Fruit fly (Drosophila melanogaster) whole organism, embryonic: Measurements from ENCODE around the gene mAChR-B.

Experiments
- CG10267 ChIP-seq: fragments of 200-800 bp; sonication (Bioruptor generic); optimal IDR thresholded peaks from 2 replicates; lab custom pipeline; 2018; ENCODE audit warnings: missing biosample characterization, mild to moderate bottlenecking, missing genetic modification characterization, moderate library complexity
- CG10462 ChIP-seq: fragments of 200-800 bp; sonication (Bioruptor generic); optimal IDR thresholded peaks from 2 replicates; lab custom pipeline; 2016; ENCODE audit warnings: missing biosample characterization, missing genetic modification characterization
- CG11085 ChIP-seq: fragments of 200-800 bp; sonication (Bioruptor generic); IDR thresholded peaks from 2 replicates; pipeline ENCODE4 v1.3.6; 2022; ENCODE audit warnings: missing biosample characterization, missing genetic modification characterization
- CG11247 ChIP-seq: fragments of 200-800 bp; sonication (Bioruptor generic); IDR thresholded peaks from 2 replicates; pipeline ENCODE4 v1.3.6; 2022; ENCODE audit warnings: missing biosample characterization, missing genetic modification characterization
- CG12769 ChIP-seq: fragments of 200-800 bp; sonication (Bioruptor generic); optimal IDR thresholded peaks from 2 replicates; lab custom pipeline; 2019; ENCODE audit warnings: missing biosample characterization, mild to moderate bottlenecking, missing genetic modification characterization, moderate library complexity
- CG13123 ChIP-seq: fragments of 200-800 bp; sonication (Bioruptor generic); optimal IDR thresholded peaks from 2 replicates; lab custom pipeline; 2016; ENCODE audit warnings: missing biosample characterization, missing genetic modification characterization
- CG15514 ChIP-seq: fragments of 200-800 bp; sonication (Bioruptor generic); optimal IDR thresholded peaks from 3 replicates; lab custom pipeline; 2017; ENCODE audit warnings: missing biosample characterization, missing genetic modification characterization, mild to moderate bottlenecking, moderate library complexity, missing genetic modification reagents
- CG15601 ChIP-seq: fragments of 200-800 bp; sonication (Bioruptor generic); optimal IDR thresholded peaks from 3 replicates; lab custom pipeline; 2019; ENCODE audit warnings: missing biosample characterization, mild to moderate bottlenecking, missing genetic modification characterization, moderate library complexity
- CG16863 ChIP-seq: fragments of 200-800 bp; sonication (Bioruptor generic); optimal IDR thresholded peaks from 3 replicates; lab custom pipeline; 2016; ENCODE audit warnings: missing biosample characterization, missing genetic modification characterization
- CG18764 ChIP-seq: fragments of 200-800 bp; sonication (Bioruptor generic); optimal IDR thresholded peaks from 3 replicates; lab custom pipeline; 2016; ENCODE audit warnings: missing biosample characterization, missing genetic modification characterization
- CG2120 ChIP-seq: fragments of 200-800 bp; sonication (Bioruptor generic); optimal IDR thresholded peaks from 3 replicates; lab custom pipeline; 2016; ENCODE audit warnings: missing biosample characterization, missing genetic modification characterization
- CG30403 ChIP-seq: fragments of 200-800 bp; sonication (Bioruptor generic); optimal IDR thresholded peaks from 3 replicates; lab custom pipeline; 2016; ENCODE audit warnings: missing biosample characterization, missing genetic modification characterization
- CG3163 ChIP-seq: fragments of 200-800 bp; sonication (Bioruptor generic); optimal IDR thresholded peaks from 3 replicates; lab custom pipeline; 2016; ENCODE audit warnings: missing biosample characterization, missing genetic modification characterization
- CG32532 ChIP-seq: fragments of 200-800 bp; sonication (Bioruptor generic); IDR thresholded peaks from 2 replicates; pipeline ENCODE4 v1.3.6; 2022; ENCODE audit warnings: missing biosample characterization, missing genetic modification characterization
- CG33213 ChIP-seq: fragments of 200-800 bp; sonication (Bioruptor generic); optimal IDR thresholded peaks from 3 replicates; lab custom pipeline; 2016; ENCODE audit warnings: missing biosample characterization, missing genetic modification characterization
- CG34376 ChIP-seq: fragments of 200-800 bp; sonication (Bioruptor generic); optimal IDR thresholded peaks from 2 replicates; lab custom pipeline; 2018; ENCODE audit warnings: missing biosample characterization, mild to moderate bottlenecking, missing genetic modification characterization
- CG4617 ChIP-seq: fragments of 200-800 bp; sonication (Bioruptor generic); optimal IDR thresholded peaks from 3 replicates; lab custom pipeline; 2016; ENCODE audit warnings: missing biosample characterization, missing genetic modification characterization, borderline replicate concordance
- CG6654 ChIP-seq: fragments of 200-800 bp; sonication (Bioruptor generic); optimal IDR thresholded peaks from 2 replicates; lab custom pipeline; 2017; ENCODE audit warnings: missing biosample characterization, mild to moderate bottlenecking, missing genetic modification characterization
- CG7372 ChIP-seq: fragments of 200-800 bp; sonication (Bioruptor generic); IDR thresholded peaks from 2 replicates; pipeline ENCODE4 v1.3.6; 2022; ENCODE audit warnings: missing biosample characterization, missing genetic modification characterization
- CG9437 ChIP-seq: fragments of 200-800 bp; sonication (Bioruptor generic); optimal IDR thresholded peaks from 2 replicates; lab custom pipeline; 2018; ENCODE audit warnings: missing biosample characterization, mild to moderate bottlenecking, missing genetic modification characterization
- Chrac-16 ChIP-seq: fragments of 200-800 bp; sonication (Bioruptor generic); optimal IDR thresholded peaks from 3 replicates; lab custom pipeline; 2016; ENCODE audit warnings: missing biosample characterization, missing genetic modification characterization
- CoRest ChIP-seq: fragments of 200-800 bp; sonication (Bioruptor generic); optimal IDR thresholded peaks from 3 replicates; lab custom pipeline; 2018; ENCODE audit warnings: missing biosample characterization, mild to moderate bottlenecking, missing genetic modification characterization, moderate library complexity
- D ChIP-seq, 2 experiments: fragments of 200-800 bp in 1 of 2; fragments of >200 bp in 1 of 2; sonication (Bioruptor generic) in 1 of 2; optimal IDR thresholded peaks; 2 replicates in 1 of 2; 3 replicates in 1 of 2; lab custom pipeline; 2017; ENCODE audit warnings: mild to moderate bottlenecking in 1 of 2, missing biosample characterization in 1 of 2, missing genetic modification characterization in 1 of 2, missing genetic modification reagents in 1 of 2
- Hr51 ChIP-seq, 2 experiments: fragments of 200-800 bp; sonication (Bioruptor generic); optimal IDR thresholded peaks; 2 replicates in 1 of 2; 3 replicates in 1 of 2; lab custom pipeline; 2016 to 2018; ENCODE audit warnings: missing biosample characterization in 2 of 2, missing genetic modification characterization in 2 of 2, mild to moderate bottlenecking in 1 of 2, moderate library complexity in 1 of 2
- Hsf ChIP-seq: fragments of 200-800 bp; sonication (Bioruptor generic); optimal IDR thresholded peaks from 3 replicates; lab custom pipeline; 2016; ENCODE audit warnings: missing biosample characterization, missing genetic modification characterization
- MESR4 ChIP-seq: fragments of 200-800 bp; sonication (Bioruptor generic); optimal IDR thresholded peaks from 2 replicates; lab custom pipeline; 2018; ENCODE audit warnings: missing biosample characterization, mild to moderate bottlenecking, missing genetic modification characterization, moderate library complexity
- Mad ChIP-seq: fragments of 200-800 bp; sonication (Bioruptor generic); optimal IDR thresholded peaks from 2 replicates; lab custom pipeline; 2016; ENCODE audit warnings: missing biosample characterization, missing genetic modification characterization
- NC2β ChIP-seq: fragments of 200-800 bp; sonication (Bioruptor generic); optimal IDR thresholded peaks from 2 replicates; lab custom pipeline; 2016; ENCODE audit warnings: missing biosample characterization, missing genetic modification characterization
- Pdp1 ChIP-seq, 2 experiments: fragments of 200-800 bp; sonication (Bioruptor generic); optimal IDR thresholded peaks; 3 replicates each; lab custom pipeline; 2016; ENCODE audit warnings: missing biosample characterization in 2 of 2, missing genetic modification characterization in 2 of 2, mild to moderate bottlenecking in 1 of 2, moderate library complexity in 1 of 2
- Poxn ChIP-seq: fragments of 200-800 bp; sonication (Bioruptor generic); IDR thresholded peaks from 2 replicates; pipeline ENCODE4 v1.3.6; 2022; ENCODE audit warnings: missing biosample characterization, missing genetic modification characterization
- Sry-β ChIP-seq: fragments of 200-800 bp; sonication (Bioruptor generic); optimal IDR thresholded peaks from 2 replicates; lab custom pipeline; 2018; ENCODE audit warnings: missing biosample characterization, mild to moderate bottlenecking, missing genetic modification characterization, moderate library complexity
- ase ChIP-seq: fragments of 200-800 bp; sonication (Bioruptor generic); IDR thresholded peaks from 3 replicates; pipeline ENCODE4 v1.3.6; 2022; ENCODE audit warnings: missing biosample characterization, missing genetic modification characterization
- br ChIP-seq: fragments of >200 bp; optimal IDR thresholded peaks from 2 replicates; lab custom pipeline; 2017
- btn ChIP-seq: fragments of 200-800 bp; sonication (Bioruptor generic); optimal IDR thresholded peaks from 2 replicates; lab custom pipeline; 2016; ENCODE audit warnings: missing biosample characterization, missing genetic modification characterization
- cwo ChIP-seq: fragments of 200-800 bp; sonication (Bioruptor generic); optimal IDR thresholded peaks from 3 replicates; lab custom pipeline; 2017; ENCODE audit warnings: missing biosample characterization, missing genetic modification characterization, mild to moderate bottlenecking, moderate library complexity, missing genetic modification reagents
- dm ChIP-seq: fragments of 200-800 bp; sonication (Bioruptor generic); optimal IDR thresholded peaks from 3 replicates; lab custom pipeline; 2016; ENCODE audit warnings: missing biosample characterization, missing genetic modification characterization
- dpn ChIP-seq, 2 experiments: fragments of 200-800 bp; sonication (Bioruptor generic); optimal IDR thresholded peaks; 3 replicates each; lab custom pipeline; 2016; ENCODE audit warnings: missing biosample characterization in 2 of 2, missing genetic modification characterization in 2 of 2
- gem ChIP-seq: fragments of 200-800 bp; sonication (Bioruptor generic); optimal IDR thresholded peaks from 2 replicates; lab custom pipeline; 2019; ENCODE audit warnings: missing biosample characterization, mild to moderate bottlenecking, missing genetic modification characterization, moderate library complexity
- hkb ChIP-seq, 2 experiments: fragments of 200-800 bp in 1 of 2; fragments of >200 bp in 1 of 2; sonication (Bioruptor generic) in 1 of 2; IDR thresholded peaks in 1 of 2; optimal IDR thresholded peaks in 1 of 2; 2 replicates each; pipeline versions ENCODE4 v1.3.6 to Lab custom; 2017 to 2022; ENCODE audit warnings: missing biosample characterization in 1 of 2, missing genetic modification characterization in 1 of 2
- kay ChIP-seq: fragments of 200-800 bp; sonication (Bioruptor generic); optimal IDR thresholded peaks from 2 replicates; lab custom pipeline; 2016; ENCODE audit warnings: missing biosample characterization, missing genetic modification characterization
- lbe ChIP-seq: fragments of 200-800 bp; sonication (Bioruptor generic); optimal IDR thresholded peaks from 2 replicates; lab custom pipeline; 2016; ENCODE audit warnings: missing biosample characterization, mild to moderate bottlenecking, missing genetic modification characterization
- mirr ChIP-seq: fragments of 200-800 bp; sonication (Bioruptor generic); optimal IDR thresholded peaks from 3 replicates; lab custom pipeline; 2018; ENCODE audit warnings: missing biosample characterization, mild to moderate bottlenecking, missing genetic modification characterization
- nau ChIP-seq: fragments of 200-800 bp; sonication (Bioruptor generic); optimal IDR thresholded peaks from 3 replicates; lab custom pipeline; 2017; ENCODE audit warnings: missing biosample characterization, mild to moderate bottlenecking, missing genetic modification characterization, missing genetic modification reagents
- prd ChIP-seq, 3 experiments: fragments of >200 bp in 2 of 3; fragments of 200-800 bp in 1 of 3; sonication (Bioruptor generic) in 1 of 3; optimal IDR thresholded peaks in 2 of 3; IDR thresholded peaks in 1 of 3; 2 replicates in 2 of 3; 3 replicates in 1 of 3; pipeline versions ENCODE4 v1.3.6 to Lab custom; 2017 to 2022; ENCODE audit warnings: missing biosample characterization in 1 of 3, missing genetic modification characterization in 1 of 3
- psq ChIP-seq: fragments of 200-800 bp; sonication (Bioruptor generic); optimal IDR thresholded peaks from 2 replicates; lab custom pipeline; 2017; ENCODE audit warnings: missing biosample characterization, missing genetic modification characterization
- ttk ChIP-seq: fragments of 200-800 bp; sonication (Bioruptor generic); IDR thresholded peaks from 2 replicates; pipeline ENCODE4 v2.1.2; 2022; ENCODE audit warnings: missing biosample characterization, missing genetic modification characterization
- unpg ChIP-seq: fragments of 200-800 bp; sonication (Bioruptor generic); optimal IDR thresholded peaks from 3 replicates; lab custom pipeline; 2018; ENCODE audit warnings: missing biosample characterization, mild to moderate bottlenecking, missing genetic modification characterization, moderate library complexity
- zen ChIP-seq: fragments of 200-800 bp; sonication (Bioruptor generic); optimal IDR thresholded peaks from 3 replicates; lab custom pipeline; 2018; ENCODE audit warnings: missing biosample characterization, mild to moderate bottlenecking, missing genetic modification characterization, moderate library complexity

Gene mAChR-B

dm6 chr3R:8027203-8027688, 31.8 kb upstream of the mAChR-B start (continued):
- no peak for TF ChIP-seq CG18764 (GFP tag; lab: Kevin White, UChicago)
- TF ChIP-seq CG12769 (tag; lab: Kevin White, UChicago): no peak
- peak; percentile 94 for TF ChIP-seq CG9437 (GFP tag; lab: Kevin White, UChicago)
- peak; percentile 75 for TF ChIP-seq cwo
- TF ChIP-seq CG3163 (GFP tag; lab: Kevin White, UChicago): peak; percentile 86
- TF ChIP-seq CG10267 (tag; lab: Kevin White, UChicago): peak; percentile 82
- TF ChIP-seq kay (GFP tag; lab: Kevin White, UChicago): peak; percentile 15
- TF ChIP-seq nau (GFP tag; lab: Kevin White, UChicago): no peak
- peak; percentile 53 for TF ChIP-seq CG13123
- TF ChIP-seq CoRest (tag; lab: Kevin White, UChicago): peak; percentile 97
- peak; percentile 78 for TF ChIP-seq Chrac-16 (GFP tag; lab: Kevin White, UChicago)
- peak; percentile 46 for TF ChIP-seq lbe (GFP tag; lab: Kevin White, UChicago)
- TF ChIP-seq ase (GFP tag; lab: Robert Waterston, UW): peak; percentile 49; the same call in 2 of the 3 replicates
- TF ChIP-seq br (lab: Kevin White, UChicago): no peak
- TF ChIP-seq gem (tag; lab: Kevin White, UChicago): peak; percentile 96
- TF ChIP-seq CG7372: peak; percentile 57; the same call in 1 of the 2 replicates
- TF ChIP-seq CG10462: peak; percentile 37
- TF ChIP-seq mirr (GFP tag; lab: Kevin White, UChicago): no peak
- TF ChIP-seq Pdp1 (GFP tag; optimal IDR thresholded peaks at IDR 0.05; lab: Kevin White, UChicago): peak; percentile 45 to 66
- no peak for TF ChIP-seq NC2β
- TF ChIP-seq CG33213 (GFP tag; lab: Kevin White, UChicago): no peak
- peak; percentile 92 for TF ChIP-seq CG15601 (tag; lab: Kevin White, UChicago)
- peak; percentile 67 for TF ChIP-seq CG4617 (GFP tag; lab: Kevin White, UChicago)
- TF ChIP-seq hkb (optimal IDR thresholded peaks at IDR 0.05; lab: Kevin White, UChicago): no peak
- peak; percentile 87 for TF ChIP-seq hkb (GFP tag; IDR thresholded peaks at IDR 0.05; lab: Robert Waterston, UW)
- TF ChIP-seq zen (tag; lab: Kevin White, UChicago): peak; percentile 39
- TF ChIP-seq unpg (GFP tag; lab: Kevin White, UChicago): peak; percentile 88
- peak in 1 of 2 experiments; percentile 89 for TF ChIP-seq dpn (GFP tag; optimal IDR thresholded peaks at IDR 0.05; lab: Kevin White, UChicago)
- TF ChIP-seq CG32532: peak; percentile 69
- no peak for TF ChIP-seq Sry-β (GFP tag; lab: Kevin White, UChicago)
- TF ChIP-seq CG2120 (GFP tag; lab: Kevin White, UChicago): peak; percentile 77
- TF ChIP-seq CG30403: peak; percentile 85
- TF ChIP-seq Hr51 (GFP tag; optimal IDR thresholded peaks at IDR 0.05; lab: Kevin White, UChicago): peak; percentile 41 to 96
- peak; percentile 25; the same call in 1 of the 2 replicates for TF ChIP-seq Poxn (GFP tag; lab: Robert Waterston, UW)
- TF ChIP-seq prd (optimal IDR thresholded peaks at IDR 0.05; lab: Kevin White, UChicago): no peak
- TF ChIP-seq prd (GFP tag; IDR thresholded peaks at IDR 0.05; lab: Robert Waterston, UW): peak; percentile 75
- TF ChIP-seq CG11247 (GFP tag; lab: Robert Waterston, UW): peak; percentile 48; the same call in 1 of the 2 replicates
- TF ChIP-seq Mad (GFP tag; lab: Kevin White, UChicago): peak; percentile 34
- no peak; the same call in 1 of the 2 replicates for TF ChIP-seq CG11085
- TF ChIP-seq CG34376 (GFP tag; lab: Kevin White, UChicago): no peak
- peak; percentile 48 for TF ChIP-seq psq
- TF ChIP-seq D (optimal IDR thresholded peaks at IDR 0.05; lab: Kevin White, UChicago): no peak
- TF ChIP-seq D (GFP tag; optimal IDR thresholded peaks at IDR 0.05; lab: Kevin White, UChicago): peak; percentile 82
- peak; percentile 81 for TF ChIP-seq ttk (GFP tag; lab: Robert Waterston, UW)
- TF ChIP-seq CG15514 (GFP tag; lab: Kevin White, UChicago): peak; percentile 45
- peak; percentile 48 for TF ChIP-seq Hsf
- peak; percentile 37 for TF ChIP-seq CG16863
- no peak for TF ChIP-seq dm (GFP tag; lab: Kevin White, UChicago)
- TF ChIP-seq btn (GFP tag; lab: Kevin White, UChicago): no peak
- no peak for TF ChIP-seq MESR4 (GFP tag; lab: Kevin White, UChicago)
- peak; percentile 45 for TF ChIP-seq CG6654 (GFP tag; lab: Kevin White, UChicago)
